Fruit fly (Drosophila melanogaster): ENCODE measurements around the gene mRpS22.

The mRpS22 gene

DNA sequence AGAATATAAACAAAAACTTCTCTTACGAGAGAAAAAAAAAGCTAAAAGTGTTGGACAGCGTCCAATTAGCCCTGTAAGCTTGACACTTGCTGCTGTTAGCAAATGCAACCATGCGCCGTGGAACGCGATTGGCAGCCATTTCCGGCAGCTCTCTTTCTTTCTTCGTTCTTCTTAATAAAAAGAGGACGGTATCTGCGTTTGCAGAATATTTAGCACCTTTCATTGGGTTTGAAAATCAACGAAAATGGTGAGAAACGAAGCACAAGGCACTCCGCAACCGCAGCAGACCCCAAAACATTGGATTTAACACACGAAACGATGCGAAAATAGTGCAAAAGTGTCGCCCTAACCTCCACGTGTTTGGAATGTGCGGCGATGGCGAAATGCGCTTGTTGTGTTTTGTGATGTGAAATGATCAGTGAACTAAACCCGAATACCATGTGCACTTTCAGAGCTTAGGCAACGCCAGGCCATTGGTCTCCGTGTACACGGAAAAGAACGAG is 6.0 kb downstream of the mRpS22 start, which contains the start of gene RpL4 (continued):
- TF ChIP-seq ro (GFP tag; IDR thresholded peaks at IDR 0.05) (no peak), Doc3 (GFP tag; IDR thresholded peaks at IDR 0.05; ENCODE audit: partially characterized antibody) (no peak), Hand (GFP tag; optimal IDR thresholded peaks at IDR 0.05) (peak; percentile 80), jigr1 (GFP tag; IDR thresholded peaks at IDR 0.05) (no peak), CG11093 (GFP tag; IDR thresholded peaks at IDR 0.05) (no peak), Doc2 (GFP tag; IDR thresholded peaks at IDR 0.05) (no peak), ham (GFP tag; IDR thresholded peaks at IDR 0.05) (no peak), zen2 (GFP tag; IDR thresholded peaks at IDR 0.05; ENCODE audit: partially characterized antibody) (no peak), pnt (GFP tag; optimal IDR thresholded peaks at IDR 0.05) (peak; percentile 24), crc (GFP tag; optimal IDR thresholded peaks at IDR 0.05) (peak; percentile 75), CG17328 (GFP tag; IDR thresholded peaks at IDR 0.05) (peak; percentile 91), Sry-δ (GFP tag; optimal IDR thresholded peaks at IDR 0.05) (peak; percentile 19), maf-S (GFP tag; optimal IDR thresholded peaks at IDR 0.05) (peak; percentile 56), CG7928 (GFP tag; optimal IDR thresholded peaks at IDR 0.05) (peak; percentile 56), BtbVII (GFP tag; optimal IDR thresholded peaks at IDR 0.05) (peak; percentile 87), ara (GFP tag; IDR thresholded peaks at IDR 0.05) (peak; percentile 81), CG6272 (GFP tag; IDR thresholded peaks at IDR 0.05) (peak; percentile 52), CG11696 (GFP tag; IDR thresholded peaks at IDR 0.05) (peak; percentile 74), CG4360 (GFP tag; IDR thresholded peaks at IDR 0.05) (no peak; the same call in 1 of the 2 replicates), Fer3 (tag; optimal IDR thresholded peaks at IDR 0.05) (peak; percentile 85), ems (GFP tag; optimal IDR thresholded peaks at IDR 0.05) (peak; percentile 35), CG34376 (GFP tag; optimal IDR thresholded peaks at IDR 0.05) (peak; percentile 93), CG9437 (GFP tag; optimal IDR thresholded peaks at IDR 0.05) (peak; percentile 88), CG15696 (tag; optimal IDR thresholded peaks at IDR 0.05) (no peak), CG15269 (tag; optimal IDR thresholded peaks at IDR 0.05) (peak; percentile 81), CG31388 (GFP tag; optimal IDR thresholded peaks at IDR 0.05) (peak; percentile 9), nmo (GFP tag; optimal IDR thresholded peaks at IDR 0.05) (peak; percentile 71), Hsf (GFP tag; optimal IDR thresholded peaks at IDR 0.05) (peak; percentile 80), hb (GFP tag; IDR thresholded peaks at IDR 0.05; ENCODE audit: partially characterized antibody) (no peak), Aef1 (GFP tag; IDR thresholded peaks at IDR 0.05) (0 out of 3 replicates have a peak, but pooled peaks have one; percentile 21), CG43689 (GFP tag; IDR thresholded peaks at IDR 0.05) (0 out of 2 replicates have a peak, but pooled peaks have one; percentile 22), CHES-1-like (GFP tag; optimal IDR thresholded peaks at IDR 0.05) (peak; percentile 77), Hmx (GFP tag; optimal IDR thresholded peaks at IDR 0.05) (peak; percentile 8), Dp (GFP tag; optimal IDR thresholded peaks at IDR 0.05) (peak; percentile 12), CG11247 (GFP tag; IDR thresholded peaks at IDR 0.05) (peak; percentile 85), CG18262 (tag; optimal IDR thresholded peaks at IDR 0.05) (peak; percentile 64), CG6765 (GFP tag; optimal IDR thresholded peaks at IDR 0.05) (peak; percentile 93), Hr39 (optimal IDR thresholded peaks at IDR 0.05) (no peak), trh (GFP tag; optimal IDR thresholded peaks at IDR 0.05) (peak; percentile 84), lmd (GFP tag; IDR thresholded peaks at IDR 0.05) (peak; percentile 58), CG2120 (GFP tag; optimal IDR thresholded peaks at IDR 0.05) (peak; percentile 58), CG8089 (GFP tag; optimal IDR thresholded peaks at IDR 0.05) (peak; percentile 78), emc (GFP tag; optimal IDR thresholded peaks at IDR 0.05) (peak; percentile 66), Dfd (GFP tag; optimal IDR thresholded peaks at IDR 0.05) (no peak), dm (GFP tag; optimal IDR thresholded peaks at IDR 0.05) (peak; percentile 94), esg (GFP tag; conservative IDR thresholded peaks at IDR 0.05) (peak; percentile 28; the same call in 1 of the 2 replicates), E2f1 (GFP tag; IDR thresholded peaks at IDR 0.05) (peak; percentile 70), gce (GFP tag; IDR thresholded peaks at IDR 0.05) (peak; percentile 90), CG1832 (GFP tag; optimal IDR thresholded peaks at IDR 0.05) (no peak), Blimp-1 (GFP tag; optimal IDR thresholded peaks at IDR 0.05) (peak; percentile 31), trem (tag; optimal IDR thresholded peaks at IDR 0.05) (peak; percentile 12), CoRest (tag; optimal IDR thresholded peaks at IDR 0.05) (peak; percentile 75)

Measured in whole organism, embryonic.